Fruit fly (Drosophila melanogaster) ovary, adult (tissue): ENCODE data around the gene CG1503.

Source experiments
- CG17801 ChIP-seq: fragments of 200-800 bp; optimal IDR thresholded peaks from 2 replicates; lab custom pipeline; 2019; ENCODE audit warnings: missing biosample characterization, mild to moderate bottlenecking, missing genetic modification characterization, moderate library complexity; ENCODE audit not compliant: partially characterized antibody

Gene CG1503

DNA sequence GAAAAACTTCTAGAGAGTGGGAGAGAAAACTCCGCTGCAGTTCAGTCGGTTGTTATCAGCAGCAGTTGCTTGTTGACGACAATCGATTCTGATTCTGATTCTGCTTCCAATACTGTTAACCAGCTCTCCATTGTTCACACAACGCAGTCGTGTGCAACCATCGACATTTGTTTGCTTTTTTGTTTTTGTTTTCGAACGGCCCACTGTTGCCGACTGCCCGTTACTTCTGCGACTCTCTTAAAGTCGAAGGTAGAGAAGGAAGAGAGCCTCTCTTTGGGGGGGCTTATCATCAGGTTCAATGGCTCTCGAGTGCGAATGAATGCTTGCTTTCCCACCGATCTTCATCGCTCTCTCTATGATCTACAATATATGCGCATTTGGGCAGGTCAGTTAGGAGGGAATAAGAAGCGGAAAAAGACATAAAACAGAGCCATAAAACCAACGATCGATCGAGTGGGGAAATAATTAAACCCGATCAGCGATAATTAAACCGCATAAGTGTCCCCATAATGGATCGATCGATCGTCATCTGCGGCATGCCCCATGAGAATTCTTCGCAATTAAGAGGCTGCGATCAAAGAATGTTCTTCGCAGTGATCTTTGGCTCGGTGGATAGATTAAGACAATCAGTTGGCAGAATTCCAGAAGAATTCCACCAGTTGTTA is 34.3 kb downstream of the CG1503 start:
- TF ChIP-seq CG17801 (GFP tag; lab: Kevin White, UChicago) = peak; percentile 78

- TF ChIP-seq CG17801 (GFP tag; lab: Kevin White, UChicago) = no peak
Measured at dm6 chrX:21067908-21068307, 38.3 kb downstream of the CG1503 start.

- no peak for TF ChIP-seq CG17801 (GFP tag; lab: Kevin White, UChicago)
Measured at dm6 chrX:21067474-21067873, 38.7 kb downstream of the CG1503 start, which contains the start of gene CG32512. TSS of gene CG32512 (minus strand) at chrX:21067540.

dm6 chrX:21065775-21066174 is 40.4 kb downstream of the CG1503 start:
- no peak for TF ChIP-seq CG17801 (GFP tag; lab: Kevin White, UChicago)

DNA sequence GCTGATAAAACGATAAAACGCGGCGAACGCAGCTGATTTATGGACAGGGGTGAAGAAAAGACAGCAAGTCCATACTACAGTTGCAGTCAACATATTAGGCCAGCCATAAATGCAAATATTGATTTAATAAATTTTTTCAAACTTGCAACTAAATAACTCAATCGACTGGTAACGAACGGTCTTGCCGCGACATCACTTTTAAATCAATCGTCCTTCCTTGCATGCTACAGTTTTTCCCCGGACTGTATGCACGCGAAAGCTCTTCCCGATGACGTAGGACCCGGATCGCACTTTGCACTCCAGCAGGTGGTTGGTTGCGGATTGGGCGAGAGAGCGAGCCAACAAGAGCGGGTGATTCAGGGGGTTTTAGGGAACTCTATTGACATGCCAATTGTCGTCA is 41.2 kb downstream of the CG1503 start:
- TF ChIP-seq CG17801 (GFP tag; lab: Kevin White, UChicago) = peak; percentile 93

- no peak for TF ChIP-seq CG17801 (GFP tag; lab: Kevin White, UChicago)
Measured at dm6 chrX:21060579-21060978, 45.6 kb downstream of the CG1503 start.

dm6 chrX:21058991-21059390 is 47.2 kb downstream of the CG1503 start:
- TF ChIP-seq CG17801 (GFP tag; lab: Kevin White, UChicago) = no peak

DNA sequence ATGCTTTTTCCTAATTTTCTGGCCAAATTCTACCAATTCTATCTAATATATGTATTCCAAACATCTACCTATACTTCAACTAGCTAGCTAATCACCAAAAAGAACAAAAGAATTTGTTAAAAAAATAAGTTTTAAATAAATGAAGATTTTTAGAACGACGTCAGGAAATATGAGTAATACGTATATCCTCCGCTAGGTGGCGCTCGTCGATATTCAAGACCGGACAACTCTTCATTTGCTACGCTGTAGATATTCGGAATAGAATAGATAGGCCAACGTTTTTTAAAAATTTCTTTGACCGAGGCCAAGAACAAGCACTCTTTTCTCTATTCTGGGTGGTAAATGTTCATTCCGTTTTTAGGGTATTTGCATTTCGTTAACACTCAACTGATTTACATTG is 47.7 kb downstream of the CG1503 start:
- TF ChIP-seq CG17801 (GFP tag; lab: Kevin White, UChicago) = no peak

- TF ChIP-seq CG17801 (GFP tag; lab: Kevin White, UChicago) = no peak
Measured at dm6 chrX:21056732-21057131, 49.4 kb downstream of the CG1503 start.

dm6 chrX:21054963-21055480 is 51.1 kb downstream of the CG1503 start:
- TF ChIP-seq CG17801 (GFP tag; lab: Kevin White, UChicago) = peak; percentile 25
